Comparison of ENCODE assay signal across 4 fruit fly cellular contexts in genomic region chr3R:14846924-14847599, dm6.
TF ChIP-seq lines count a peak whose summit lies in the region.

No protein-coding gene starts in this region.

- TF ChIP-seq CTCF in whole organism, embryonic (GFP tag; optimal IDR thresholded peaks at IDR 0.05; lab: Kevin White, UChicago) = no peak

TF ChIP-seq in whole organism, embryonic, 481 proteins besides CTCF, POLR2A, EP300 and RAD21 (continues in another document):
- no peak for TF ChIP-seq CG17568 (GFP tag; optimal IDR thresholded peaks at IDR 0.05; lab: Kevin White, UChicago)
- 0 out of 2 replicates have a peak, but pooled peaks have one; percentile 13 for TF ChIP-seq E2f1 (GFP tag; IDR thresholded peaks at IDR 0.05; lab: Robert Waterston, UW)
- peak; percentile 54 for TF ChIP-seq Blimp-1 (GFP tag; optimal IDR thresholded peaks at IDR 0.05; lab: Kevin White, UChicago)
- TF ChIP-seq Atf3 (GFP tag; optimal IDR thresholded peaks at IDR 0.05; lab: Kevin White, UChicago) = no peak
- TF ChIP-seq pan (optimal IDR thresholded peaks at IDR 0.05; lab: Kevin White, UChicago) = no peak
- TF ChIP-seq pan (GFP tag; optimal IDR thresholded peaks at IDR 0.05 in 1 of 2, IDR thresholded peaks at IDR 0.05 in 1 of 2) = no peak
- no peak for TF ChIP-seq pzg (GFP tag; optimal IDR thresholded peaks at IDR 0.05; lab: Kevin White, UChicago)
- TF ChIP-seq CG1603 (tag; optimal IDR thresholded peaks at IDR 0.05; lab: Kevin White, UChicago) = no peak
- no peak for TF ChIP-seq psq (GFP tag; optimal IDR thresholded peaks at IDR 0.05; lab: Kevin White, UChicago)
- no peak for TF ChIP-seq PHDP (tag; optimal IDR thresholded peaks at IDR 0.05; lab: Kevin White, UChicago)
- TF ChIP-seq al (GFP tag; IDR thresholded peaks at IDR 0.05; lab: Robert Waterston, UW) = no peak
- TF ChIP-seq Stat92E (GFP tag; optimal IDR thresholded peaks at IDR 0.05; lab: Kevin White, UChicago) = no peak
- TF ChIP-seq Nf-YC (tag; optimal IDR thresholded peaks at IDR 0.05; lab: Kevin White, UChicago) = no peak
- TF ChIP-seq chm (GFP tag; IDR thresholded peaks at IDR 0.05; lab: Robert Waterston, UW) = no peak
- 0 out of 2 replicates have a peak, but pooled peaks have one; percentile 30 for TF ChIP-seq CG32772 (GFP tag; IDR thresholded peaks at IDR 0.05; lab: Robert Waterston, UW)
- no peak for TF ChIP-seq D (optimal IDR thresholded peaks at IDR 0.05; lab: Kevin White, UChicago)
- no peak for TF ChIP-seq D (GFP tag; optimal IDR thresholded peaks at IDR 0.05; lab: Kevin White, UChicago)
- TF ChIP-seq CG10321 (GFP tag; IDR thresholded peaks at IDR 0.05; lab: Robert Waterston, UW) = no peak
- TF ChIP-seq Gsc (GFP tag; IDR thresholded peaks at IDR 0.05; lab: Robert Waterston, UW) = no peak
- TF ChIP-seq Xbp1 (GFP tag; optimal IDR thresholded peaks at IDR 0.05; lab: Kevin White, UChicago) = no peak
- TF ChIP-seq CG6272 (GFP tag; IDR thresholded peaks at IDR 0.05; lab: Robert Waterston, UW) = no peak
- no peak for TF ChIP-seq amos (GFP tag; IDR thresholded peaks at IDR 0.05; lab: Robert Waterston, UW; ENCODE audit: partially characterized antibody)
- no peak for TF ChIP-seq CG32767 (GFP tag; IDR thresholded peaks at IDR 0.05; lab: Robert Waterston, UW)

TF ChIP-seq in whole organism, prepupa, 60 proteins besides CTCF, POLR2A, EP300 and RAD21 (continues in another document):
- TF ChIP-seq CG1621 (tag; optimal IDR thresholded peaks at IDR 0.05; lab: Kevin White, UChicago) = peak; percentile 18
- peak; percentile 18 for TF ChIP-seq Met (GFP tag; optimal IDR thresholded peaks at IDR 0.05; lab: Kevin White, UChicago)
- TF ChIP-seq CG6276 (GFP tag; optimal IDR thresholded peaks at IDR 0.05; lab: Kevin White, UChicago) = peak; percentile 78
- peak; percentile 73 for TF ChIP-seq pdm3 (GFP tag; optimal IDR thresholded peaks at IDR 0.05; lab: Kevin White, UChicago)
- TF ChIP-seq Gug (GFP tag; IDR thresholded peaks at IDR 0.05; lab: Robert Waterston, UW) = peak; percentile 71
- TF ChIP-seq CG6792 (GFP tag; optimal IDR thresholded peaks at IDR 0.05; lab: Kevin White, UChicago) = peak; percentile 69
- TF ChIP-seq CG32006 (GFP tag; optimal IDR thresholded peaks at IDR 0.05; lab: Kevin White, UChicago) = peak; percentile 93
- TF ChIP-seq Sox102F (GFP tag; optimal IDR thresholded peaks at IDR 0.05; lab: Kevin White, UChicago) = no peak
- peak; percentile 57 for TF ChIP-seq CG10669 (GFP tag; optimal IDR thresholded peaks at IDR 0.05; lab: Kevin White, UChicago)
- TF ChIP-seq Sox15 (GFP tag; optimal IDR thresholded peaks at IDR 0.05; lab: Kevin White, UChicago) = peak; percentile 32
- no peak for TF ChIP-seq Ets21C (GFP tag; optimal IDR thresholded peaks at IDR 0.05; lab: Kevin White, UChicago)
- TF ChIP-seq CG16779 (tag; optimal IDR thresholded peaks at IDR 0.05; lab: Kevin White, UChicago) = peak; percentile 46
- no peak for TF ChIP-seq Smox (GFP tag; optimal IDR thresholded peaks at IDR 0.05; lab: Kevin White, UChicago)
- TF ChIP-seq dsx (GFP tag; optimal IDR thresholded peaks at IDR 0.05; lab: Kevin White, UChicago; ENCODE audit: poor library complexity, severe bottlenecking) = peak; percentile 37
- peak; percentile 83 for TF ChIP-seq Lpt (GFP tag; optimal IDR thresholded peaks at IDR 0.05; lab: Kevin White, UChicago)
- TF ChIP-seq OdsH (GFP tag; optimal IDR thresholded peaks at IDR 0.05; lab: Kevin White, UChicago) = peak; percentile 82
- TF ChIP-seq CG3919 (GFP tag; optimal IDR thresholded peaks at IDR 0.05; lab: Kevin White, UChicago) = peak; percentile 86
- TF ChIP-seq CG8632 (GFP tag; optimal IDR thresholded peaks at IDR 0.05; lab: Kevin White, UChicago) = peak; percentile 52
- TF ChIP-seq esn (GFP tag; optimal IDR thresholded peaks at IDR 0.05; lab: Kevin White, UChicago) = no peak
- peak; percentile 70 for TF ChIP-seq CG8319 (GFP tag; optimal IDR thresholded peaks at IDR 0.05; lab: Kevin White, UChicago)
- TF ChIP-seq CG11762 (GFP tag; optimal IDR thresholded peaks at IDR 0.05; lab: Kevin White, UChicago; ENCODE audit: insufficient read depth) = peak; percentile 68
- peak; percentile 50 for TF ChIP-seq cyc (GFP tag; optimal IDR thresholded peaks at IDR 0.05; lab: Kevin White, UChicago)
- TF ChIP-seq Blimp-1 (GFP tag; optimal IDR thresholded peaks at IDR 0.05; lab: Kevin White, UChicago) = peak; percentile 95

TF ChIP-seq in whole organism, pupa, 21 proteins besides CTCF, POLR2A, EP300 and RAD21:
- no peak for TF ChIP-seq CG13204 (GFP tag; optimal IDR thresholded peaks at IDR 0.05; lab: Kevin White, UChicago)
- peak; percentile 69 for TF ChIP-seq CG17806 (tag; optimal IDR thresholded peaks at IDR 0.05; lab: Kevin White, UChicago)
- peak; percentile 35; the same call in 1 of the 2 replicates for TF ChIP-seq CG10348 (GFP tag; IDR thresholded peaks at IDR 0.05; lab: Robert Waterston, UW)
- TF ChIP-seq CG32121 (GFP tag; IDR thresholded peaks at IDR 0.05; lab: Robert Waterston, UW) = peak; percentile 73
- no peak for TF ChIP-seq D1 (tag; optimal IDR thresholded peaks at IDR 0.05; lab: Kevin White, UChicago)
- TF ChIP-seq CG9948 (tag; optimal IDR thresholded peaks at IDR 0.05; lab: Kevin White, UChicago) = peak; percentile 70
- peak; percentile 85 for TF ChIP-seq CG14655 (GFP tag; optimal IDR thresholded peaks at IDR 0.05; lab: Kevin White, UChicago)
- peak; percentile 42 for TF ChIP-seq CG8159 (tag; optimal IDR thresholded peaks at IDR 0.05; lab: Kevin White, UChicago)
- no peak for TF ChIP-seq gl (tag; optimal IDR thresholded peaks at IDR 0.05; lab: Kevin White, UChicago)
- TF ChIP-seq CG15710 (tag; optimal IDR thresholded peaks at IDR 0.05; lab: Kevin White, UChicago) = no peak
- peak; percentile 86 for TF ChIP-seq Ets98B (GFP tag; IDR thresholded peaks at IDR 0.05; lab: Robert Waterston, UW)
- TF ChIP-seq CG4496 (GFP tag; IDR thresholded peaks at IDR 0.05; lab: Robert Waterston, UW) = peak; percentile 88
- peak; percentile 53 for TF ChIP-seq CG34367 (tag; optimal IDR thresholded peaks at IDR 0.05; lab: Kevin White, UChicago)
- peak; percentile 40; the same call in 1 of the 2 replicates for TF ChIP-seq CG12605 (GFP tag; IDR thresholded peaks at IDR 0.05; lab: Robert Waterston, UW)
- TF ChIP-seq Snoo (tag; optimal IDR thresholded peaks at IDR 0.05; lab: Kevin White, UChicago) = peak; percentile 3
- no peak for TF ChIP-seq EcR (GFP tag; optimal IDR thresholded peaks at IDR 0.05; lab: Kevin White, UChicago)
- TF ChIP-seq rn (GFP tag; IDR thresholded peaks at IDR 0.05; lab: Robert Waterston, UW) = peak; percentile 59
- TF ChIP-seq Pif1B (GFP tag; optimal IDR thresholded peaks at IDR 0.05; lab: Kevin White, UChicago) = peak; percentile 73
- TF ChIP-seq Pif1A (GFP tag; optimal IDR thresholded peaks at IDR 0.05; lab: Kevin White, UChicago) = peak; percentile 76
- TF ChIP-seq fd96Ca (GFP tag; IDR thresholded peaks at IDR 0.05; lab: Robert Waterston, UW) = peak; percentile 83
- peak; percentile 86 for TF ChIP-seq CG8301 (tag; optimal IDR thresholded peaks at IDR 0.05; lab: Kevin White, UChicago)

TF ChIP-seq in whole organism, wandering third instar larva, 38 proteins besides CTCF, POLR2A, EP300 and RAD21:
- TF ChIP-seq psq (GFP tag; optimal IDR thresholded peaks at IDR 0.05; lab: Kevin White, UChicago) (no peak), Jra (GFP tag; optimal IDR thresholded peaks at IDR 0.05; lab: Kevin White, UChicago) (no peak), HLH106 (tag; optimal IDR thresholded peaks at IDR 0.05; lab: Kevin White, UChicago) (no peak), h (GFP tag; optimal IDR thresholded peaks at IDR 0.05; lab: Kevin White, UChicago) (no peak), brk (GFP tag; optimal IDR thresholded peaks at IDR 0.05; lab: Kevin White, UChicago) (no peak), usp (GFP tag; optimal IDR thresholded peaks at IDR 0.05; lab: Kevin White, UChicago) (no peak), CrebA (GFP tag; optimal IDR thresholded peaks at IDR 0.05; lab: Kevin White, UChicago; ENCODE audit: borderline replicate concordance) (no peak), woc (GFP tag; optimal IDR thresholded peaks at IDR 0.05; lab: Kevin White, UChicago) (no peak), Mio (GFP tag; optimal IDR thresholded peaks at IDR 0.05; lab: Kevin White, UChicago) (no peak), tai (GFP tag; optimal IDR thresholded peaks at IDR 0.05; lab: Kevin White, UChicago) (no peak), rgr (GFP tag; optimal IDR thresholded peaks at IDR 0.05; lab: Kevin White, UChicago) (peak; percentile 22), sage (GFP tag; optimal IDR thresholded peaks at IDR 0.05; lab: Kevin White, UChicago) (no peak), fru (GFP tag; optimal IDR thresholded peaks at IDR 0.05; lab: Kevin White, UChicago) (peak; percentile 50), Dif (GFP tag; optimal IDR thresholded peaks at IDR 0.05; lab: Kevin White, UChicago; ENCODE audit: partially characterized antibody) (no peak), Myc (optimal IDR thresholded peaks at IDR 0.05; lab: Kevin White, UChicago) (no peak), dsf (GFP tag; optimal IDR thresholded peaks at IDR 0.05; lab: Kevin White, UChicago; ENCODE audit: borderline replicate concordance) (no peak), CG32264 (GFP tag; optimal IDR thresholded peaks at IDR 0.05; lab: Kevin White, UChicago) (no peak), foxo (GFP tag; optimal IDR thresholded peaks at IDR 0.05; lab: Kevin White, UChicago) (peak in 1 of 2 experiments; percentile 52), pan (optimal IDR thresholded peaks at IDR 0.05; lab: Kevin White, UChicago) (no peak)

Comparison
In these comparisons a context has a peak if more than half of its experiments do, and no peak if none do; other contexts are left out.
1. Of the 7 proteins assayed by ChIP-seq in both whole organism, embryonic and whole organism, prepupa: peak only in whole organism, embryonic: Sox102F; only in whole organism, prepupa: CG16779, Gug, Hr39 and Lpt; in both: Blimp-1; in neither: 1.